Worm (Caenorhabditis elegans) whole organism, midembryonic: ENCODE results near the gene lars-1.

Experiments
- med-1 ChIP-seq: sonication (generic microtip); optimal IDR thresholded peaks from 2 replicates; lab custom pipeline; 2017; ENCODE audit warnings: missing genetic modification characterization, mild to moderate bottlenecking, missing compliant biosample characterization, antibody characterized with exemption, missing genetic modification reagents; ENCODE audit not compliant: insufficient read depth
- tab-1 ChIP-seq: fragments of 200-800 bp; sonication (Bioruptor generic); IDR thresholded peaks from 2 replicates; pipeline ENCODE4 v1.3.6; 2022; ENCODE audit warnings: missing genetic modification characterization, missing compliant biosample characterization
- ztf-29 ChIP-seq: fragments of 200-800 bp; sonication (Bioruptor generic); IDR thresholded peaks from 2 replicates; pipeline ENCODE4 v1.3.6; 2022; ENCODE audit warnings: missing genetic modification reagents, missing genetic modification characterization, missing compliant biosample characterization

DNA sequence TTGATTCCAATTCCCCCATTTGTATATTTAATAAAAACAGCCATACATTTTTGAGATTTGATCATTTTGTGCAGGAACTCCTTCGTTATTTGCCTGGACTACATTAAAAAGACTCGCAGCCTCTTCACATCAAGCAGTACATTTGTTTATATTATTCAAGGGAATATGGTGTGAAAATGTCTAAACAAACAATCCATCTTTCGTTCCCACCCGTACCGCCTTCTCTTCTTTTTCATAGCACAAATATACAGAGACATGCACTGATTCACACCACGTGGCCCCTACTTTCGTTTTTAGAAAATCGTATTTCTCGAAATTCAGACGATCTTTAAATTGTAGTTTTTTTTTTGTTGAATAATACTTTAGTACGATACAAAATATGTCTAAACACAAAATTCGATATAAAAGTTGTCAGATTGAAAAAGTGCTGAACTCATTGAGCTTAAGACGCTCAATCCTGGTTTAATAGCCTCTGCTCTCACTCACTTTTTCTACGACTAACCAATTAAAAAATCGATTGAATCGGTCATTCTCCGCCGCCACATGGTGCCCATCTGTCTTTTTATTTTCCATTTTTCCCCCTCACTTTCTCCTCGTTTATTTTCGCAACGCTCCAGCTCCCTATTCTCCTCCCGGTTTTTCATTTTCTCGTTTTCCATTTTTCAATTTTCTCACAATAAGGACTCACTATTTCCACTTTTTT lies 8.9 kb upstream of the lars-1 start:
- TF ChIP-seq ztf-29 (GFP tag; lab: Robert Waterston, UW) (no peak), med-1 (GFP tag; lab: Kevin White, UChicago) (no peak), tab-1 (no peak)
